Worm (Caenorhabditis elegans): Measurements from ENCODE around the gene F32A5.8.

DNA sequence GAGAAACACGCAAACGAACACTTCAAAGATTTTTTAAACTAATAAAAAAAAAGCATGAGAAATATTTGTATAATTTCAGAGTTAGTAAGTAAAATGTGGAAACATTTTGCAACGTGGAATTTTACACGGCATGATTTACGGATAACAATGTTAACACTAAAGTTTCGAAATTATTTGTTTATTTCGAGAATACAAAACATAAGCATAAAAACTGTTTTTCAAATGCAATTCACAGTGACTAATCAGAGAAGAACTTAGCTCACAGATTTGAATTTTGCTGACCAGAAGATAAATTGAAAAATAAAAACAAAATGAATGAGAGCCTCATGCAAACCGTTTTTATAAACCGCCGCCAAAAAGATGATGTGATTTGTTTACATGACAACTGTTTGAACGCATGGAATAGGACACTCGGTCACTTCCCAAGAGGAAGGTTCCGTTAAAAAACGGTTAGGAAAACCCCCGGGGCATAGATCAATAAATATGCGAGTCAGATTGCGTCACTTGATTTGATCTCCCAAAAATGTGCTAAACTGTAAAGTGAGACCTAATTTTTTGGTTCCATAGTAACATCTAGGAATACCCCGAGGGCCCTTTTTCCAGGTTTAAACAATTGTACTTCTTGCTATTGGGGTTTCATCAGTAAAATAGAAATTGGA is 29.9 kb upstream of the F32A5.8 start, which contains the start of gene clh-3:
- TF ChIP-seq flt-1 (GFP tag; IDR thresholded peaks at IDR 0.05) (no peak), med-1 (GFP tag; optimal IDR thresholded peaks at IDR 0.05; ENCODE audit: insufficient read depth) (no peak), cog-1 (tag; optimal IDR thresholded peaks at IDR 0.05) (no peak), ztf-23 (GFP tag; IDR thresholded peaks at IDR 0.05) (no peak), ref-1 (GFP tag; conservative IDR thresholded peaks at IDR 0.05) (no peak), ztf-29 (GFP tag; IDR thresholded peaks at IDR 0.05) (no peak), tab-1 (GFP tag; IDR thresholded peaks at IDR 0.05) (no peak)
